Worm (Caenorhabditis elegans): ENCODE results near the gene T05H4.3.

The T05H4.3 gene

ce11 chrV:6430526-6431371 lies 11.4 kb upstream of the T05H4.3 start:
- TF ChIP-seq blmp-1 (tag; optimal IDR thresholded peaks at IDR 0.05): peak; percentile 92
- TF ChIP-seq mab-9 (GFP tag; IDR thresholded peaks at IDR 0.05): no peak
- peak in 1 of 2 experiments; percentile 10 for TF ChIP-seq lsy-2 (tag; optimal IDR thresholded peaks at IDR 0.05)
- TF ChIP-seq pqm-1 (tag; optimal IDR thresholded peaks at IDR 0.05): no peak
- peak; percentile 22 for TF ChIP-seq lin-14 (GFP tag; optimal IDR thresholded peaks at IDR 0.05)
- peak in 1 of 2 experiments; percentile 16 for TF ChIP-seq lin-35 (GFP tag; optimal IDR thresholded peaks at IDR 0.05)
- no peak for TF ChIP-seq egl-13 (tag; optimal IDR thresholded peaks at IDR 0.05)
- TF ChIP-seq nhr-20 (tag; optimal IDR thresholded peaks at IDR 0.05): peak; percentile 41
- no peak for TF ChIP-seq fkh-8 (tag; optimal IDR thresholded peaks at IDR 0.05)
- TF ChIP-seq nhr-71 (tag; optimal IDR thresholded peaks at IDR 0.05): peak; percentile 27
- TF ChIP-seq rnt-1 (tag; optimal IDR thresholded peaks at IDR 0.05): peak; percentile 15
- TF ChIP-seq snu-23 (GFP tag; optimal IDR thresholded peaks at IDR 0.05): peak; percentile 3
- peak in 2 of 6 experiments; percentile 3 to 24 for TF ChIP-seq elt-3 (tag; optimal IDR thresholded peaks at IDR 0.05)
- TF ChIP-seq nhr-90 (tag; optimal IDR thresholded peaks at IDR 0.05; ENCODE audit: poor library complexity): peak; percentile 33
- TF ChIP-seq efl-1 (optimal IDR thresholded peaks at IDR 0.05): no peak
- peak in 1 of 2 experiments; percentile 16 for TF ChIP-seq efl-1 (GFP tag; optimal IDR thresholded peaks at IDR 0.05 in 1 of 2)
- TF ChIP-seq ceh-88 (GFP tag; IDR thresholded peaks at IDR 0.05): no peak

ce11 chrV:6433446-6434178 lies 8.5 kb upstream of the T05H4.3 start, which contains the start of the genes gad-1 and erfa-1:
Gene gad-1, minus strand, starts transcription at chrV:6433496.
Gene erfa-1, plus strand, starts transcription at chrV:6434128.
- TF ChIP-seq hpl-2 (GFP tag; optimal IDR thresholded peaks at IDR 0.05) (no peak), C34B4.2 (tag; optimal IDR thresholded peaks at IDR 0.05) (no peak), nhr-47 (tag; optimal IDR thresholded peaks at IDR 0.05) (peak; percentile 63), pqm-1 (tag; optimal IDR thresholded peaks at IDR 0.05) (no peak), lin-35 (GFP tag; optimal IDR thresholded peaks at IDR 0.05) (peak; percentile 74 to 82), xbp-1 (tag; optimal IDR thresholded peaks at IDR 0.05) (peak; percentile 38), nhr-11 (tag; optimal IDR thresholded peaks at IDR 0.05) (no peak), hlh-17 (GFP tag; optimal IDR thresholded peaks at IDR 0.05; ENCODE audit: borderline replicate concordance) (no peak), lin-39 (tag; optimal IDR thresholded peaks at IDR 0.05) (no peak), isw-1 (GFP tag; IDR thresholded peaks at IDR 0.05) (peak; percentile 41), rnt-1 (tag; optimal IDR thresholded peaks at IDR 0.05) (peak; percentile 87), fkh-10 (GFP tag; optimal IDR thresholded peaks at IDR 0.05) (no peak), pax-3 (tag; optimal IDR thresholded peaks at IDR 0.05) (no peak), ceh-82 (tag; optimal IDR thresholded peaks at IDR 0.05) (peak in 1 of 3 experiments; percentile 80), zip-4 (GFP tag; optimal IDR thresholded peaks at IDR 0.05) (no peak), blmp-1 (tag; optimal IDR thresholded peaks at IDR 0.05) (peak; percentile 47), vab-15 (tag; optimal IDR thresholded peaks at IDR 0.05) (no peak), alr-1 (tag; optimal IDR thresholded peaks at IDR 0.05; ENCODE audit: borderline replicate concordance) (no peak), nhr-28 (tag; optimal IDR thresholded peaks at IDR 0.05) (no peak), C16A3.4 (tag; optimal IDR thresholded peaks at IDR 0.05) (peak; percentile 72), nhr-85 (tag) (peak; percentile 74), egl-27 (tag; optimal IDR thresholded peaks at IDR 0.05) (no peak), sox-4 (tag; optimal IDR thresholded peaks at IDR 0.05) (no peak), unc-30 (tag; optimal IDR thresholded peaks at IDR 0.05) (no peak), tlp-1 (tag; optimal IDR thresholded peaks at IDR 0.05) (no peak), mdl-1 (tag; optimal IDR thresholded peaks at IDR 0.05) (peak in 1 of 2 experiments; percentile 32), efl-3 (GFP tag; optimal IDR thresholded peaks at IDR 0.05) (no peak), lsy-2 (tag; optimal IDR thresholded peaks at IDR 0.05) (peak; percentile 68 to 95), aha-1 (tag; optimal IDR thresholded peaks at IDR 0.05) (no peak), zag-1 (tag; optimal IDR thresholded peaks at IDR 0.05) (no peak), F16B12.6 (tag; optimal IDR thresholded peaks at IDR 0.05) (peak; percentile 56), mep-1 (tag; optimal IDR thresholded peaks at IDR 0.05) (peak; percentile 70), mef-2 (tag; optimal IDR thresholded peaks at IDR 0.05) (no peak), nhr-19 (GFP tag; conservative IDR thresholded peaks at IDR 0.05) (peak; percentile 43; the same call in 1 of the 2 replicates), aly-2 (tag; optimal IDR thresholded peaks at IDR 0.05) (no peak), jun-1 (tag; optimal IDR thresholded peaks at IDR 0.05) (no peak), nhr-20 (tag; optimal IDR thresholded peaks at IDR 0.05) (peak; percentile 68)
